Worm (Caenorhabditis elegans) whole organism, L2 larva: ENCODE results near the gene ykt-6.

Experiments
- C34F6.9 ChIP-seq: fragments of 150-350 bp; optimal IDR thresholded peaks from 2 replicates; lab custom pipeline; 2014; ENCODE audit warnings: missing biosample characterization, missing genetic modification characterization
- F13H6.1 ChIP-seq: sonication (generic microtip); optimal IDR thresholded peaks from 2 replicates; lab custom pipeline; 2016; ENCODE audit warnings: missing genetic modification characterization, missing compliant biosample characterization
- R02D3.7 ChIP-seq: fragments of 150-350 bp; optimal IDR thresholded peaks from 2 replicates; lab custom pipeline; 2014; ENCODE audit warnings: missing biosample characterization, missing genetic modification characterization
- Y55F3AM.14 ChIP-seq: fragments of 200-800 bp; sonication (Bioruptor generic); optimal IDR thresholded peaks from 2 replicates; lab custom pipeline; 2018; ENCODE audit warnings: mild to moderate bottlenecking, missing genetic modification characterization, missing compliant biosample characterization
- ZK546.5 ChIP-seq: sonication (generic microtip); optimal IDR thresholded peaks from 2 replicates; lab custom pipeline; 2017; ENCODE audit warnings: missing biosample characterization, missing genetic modification characterization
- alr-1 ChIP-seq: fragments of 150-350 bp; optimal IDR thresholded peaks from 2 replicates; lab custom pipeline; 2014; ENCODE audit warnings: missing biosample characterization, missing genetic modification characterization
- aly-2 ChIP-seq: fragments of 150-350 bp; optimal IDR thresholded peaks from 2 replicates; lab custom pipeline; 2014; ENCODE audit warnings: missing biosample characterization, missing genetic modification characterization
- ama-1 ChIP-seq: fragments of 150-350 bp; optimal IDR thresholded peaks from 2 replicates; lab custom pipeline; 2018; ENCODE audit warnings: inconsistent platforms
- blmp-1 ChIP-seq: sonication (generic microtip); optimal IDR thresholded peaks from 2 replicates; lab custom pipeline; 2017; ENCODE audit warnings: missing genetic modification characterization, mild to moderate bottlenecking, missing compliant biosample characterization, antibody characterized with exemption, moderate library complexity; ENCODE audit not compliant: insufficient read depth
- ceh-16 ChIP-seq: fragments of 150-350 bp; optimal IDR thresholded peaks from 2 replicates; lab custom pipeline; 2014; ENCODE audit warnings: missing biosample characterization, missing genetic modification characterization
- ceh-82 ChIP-seq: fragments of 150-350 bp; optimal IDR thresholded peaks from 2 replicates; lab custom pipeline; 2014; ENCODE audit warnings: missing biosample characterization, missing genetic modification characterization
- crh-2 ChIP-seq: sonication (generic microtip); optimal IDR thresholded peaks from 2 replicates; lab custom pipeline; 2017; ENCODE audit warnings: missing biosample characterization, missing genetic modification characterization
- dmd-4 ChIP-seq: sonication (generic microtip); optimal IDR thresholded peaks from 2 replicates; lab custom pipeline; 2017; ENCODE audit warnings: missing biosample characterization, missing genetic modification characterization
- elt-1 ChIP-seq: fragments of 150-350 bp; optimal IDR thresholded peaks from 2 replicates; lab custom pipeline; 2014; ENCODE audit warnings: missing biosample characterization, missing genetic modification characterization
- elt-3 ChIP-seq: sonication (generic microtip); optimal IDR thresholded peaks from 2 replicates; lab custom pipeline; 2017; ENCODE audit warnings: missing biosample characterization, missing genetic modification characterization
- fos-1 ChIP-seq: fragments of 150-350 bp; optimal IDR thresholded peaks from 2 replicates; lab custom pipeline; 2014; ENCODE audit warnings: missing biosample characterization, missing genetic modification characterization
- gmeb-1 ChIP-seq: fragments of 150-350 bp; optimal IDR thresholded peaks from 2 replicates; lab custom pipeline; 2014; ENCODE audit warnings: missing biosample characterization, missing genetic modification characterization
- lin-11 ChIP-seq: fragments of 150-350 bp; sonication (generic microtip); optimal IDR thresholded peaks from 2 replicates; lab custom pipeline; 2014; ENCODE audit warnings: missing biosample characterization, missing genetic modification characterization, inconsistent platforms, mixed read lengths
- lin-39 ChIP-seq: fragments of 150-350 bp; optimal IDR thresholded peaks from 2 replicates; lab custom pipeline; 2014; ENCODE audit warnings: missing biosample characterization, missing genetic modification reagents, missing genetic modification characterization
- lsy-2 ChIP-seq, 2 experiments: fragments of 150-350 bp in 1 of 2; sonication (generic microtip) in 1 of 2; optimal IDR thresholded peaks; 2 replicates each; lab custom pipeline; 2014 to 2017; ENCODE audit warnings: missing biosample characterization in 2 of 2, missing genetic modification characterization in 2 of 2
- mbf-1 ChIP-seq: sonication (generic microtip); optimal IDR thresholded peaks from 2 replicates; lab custom pipeline; 2017; ENCODE audit warnings: missing biosample characterization, missing genetic modification characterization
- mdl-1 ChIP-seq, 2 experiments: fragments of 150-350 bp in 1 of 2; sonication (generic microtip) in 1 of 2; optimal IDR thresholded peaks; 2 replicates each; lab custom pipeline; 2017; ENCODE audit warnings: missing biosample characterization in 2 of 2, missing genetic modification characterization in 2 of 2
- nhr-10 ChIP-seq: sonication (generic microtip); optimal IDR thresholded peaks from 2 replicates; lab custom pipeline; 2017; ENCODE audit warnings: missing biosample characterization, missing genetic modification characterization
- nhr-11 ChIP-seq: fragments of 150-350 bp; optimal IDR thresholded peaks from 2 replicates; lab custom pipeline; 2014; ENCODE audit warnings: missing biosample characterization, missing genetic modification characterization
- nhr-12 ChIP-seq: fragments of 150-350 bp; optimal IDR thresholded peaks from 2 replicates; lab custom pipeline; 2014; ENCODE audit warnings: missing biosample characterization, missing genetic modification characterization
- nhr-129 ChIP-seq: fragments of 150-350 bp; optimal IDR thresholded peaks from 2 replicates; lab custom pipeline; 2014; ENCODE audit warnings: missing biosample characterization, missing genetic modification characterization
- nhr-21 ChIP-seq: fragments of 150-350 bp; optimal IDR thresholded peaks from 2 replicates; lab custom pipeline; 2014; ENCODE audit warnings: missing biosample characterization, missing genetic modification characterization
- nhr-23 ChIP-seq: fragments of 150-350 bp; optimal IDR thresholded peaks from 2 replicates; lab custom pipeline; 2014; ENCODE audit warnings: missing biosample characterization, missing genetic modification reagents, missing genetic modification characterization
- nhr-237 ChIP-seq: fragments of 150-350 bp; optimal IDR thresholded peaks from 2 replicates; lab custom pipeline; 2014; ENCODE audit warnings: missing biosample characterization, missing genetic modification characterization
- nhr-25 ChIP-seq: fragments of 150-350 bp; sonication (generic microtip); optimal IDR thresholded peaks from 3 replicates; lab custom pipeline; 2014; ENCODE audit warnings: missing biosample characterization, missing genetic modification characterization
- nhr-6 ChIP-seq: fragments of 150-350 bp; optimal IDR thresholded peaks from 2 replicates; lab custom pipeline; 2014; ENCODE audit warnings: missing biosample characterization, missing genetic modification characterization
- sem-4 ChIP-seq: fragments of 150-350 bp; optimal IDR thresholded peaks from 2 replicates; lab custom pipeline; 2014; ENCODE audit warnings: missing biosample characterization, missing genetic modification reagents, missing genetic modification characterization
- skn-1 ChIP-seq: sonication (generic microtip); optimal IDR thresholded peaks from 2 replicates; lab custom pipeline; 2017; ENCODE audit warnings: missing biosample characterization, missing genetic modification characterization
- sma-9 ChIP-seq, 2 experiments: fragments of 150-350 bp in 1 of 2; sonication (generic microtip) in 1 of 2; optimal IDR thresholded peaks; 2 replicates each; lab custom pipeline; 2014 to 2016; ENCODE audit warnings: missing genetic modification characterization in 2 of 2, mild to moderate bottlenecking in 1 of 2, missing biosample characterization in 1 of 2, missing compliant biosample characterization in 1 of 2, missing genetic modification reagents in 1 of 2, moderate library complexity in 1 of 2
- snpc-4 ChIP-seq: fragments of 150-350 bp; optimal IDR thresholded peaks from 2 replicates; lab custom pipeline; 2014; ENCODE audit warnings: missing biosample characterization, missing genetic modification characterization
- unc-39 ChIP-seq: fragments of 150-350 bp; optimal IDR thresholded peaks from 2 replicates; lab custom pipeline; 2014; ENCODE audit warnings: missing biosample characterization, missing genetic modification characterization
- unc-55 ChIP-seq: fragments of 150-350 bp; sonication (generic microtip); optimal IDR thresholded peaks from 3 replicates; lab custom pipeline; 2014; ENCODE audit warnings: missing biosample characterization, missing genetic modification reagents, missing genetic modification characterization
- unc-62 ChIP-seq: fragments of 150-350 bp; optimal IDR thresholded peaks from 2 replicates; lab custom pipeline; 2014; ENCODE audit warnings: missing biosample characterization, missing genetic modification reagents, missing genetic modification characterization
- zag-1 ChIP-seq: fragments of 150-350 bp; optimal IDR thresholded peaks from 2 replicates; lab custom pipeline; 2014; ENCODE audit warnings: missing biosample characterization, missing genetic modification characterization
- ztf-1 ChIP-seq: fragments of 200-800 bp; sonication (Bioruptor generic); conservative IDR thresholded peaks from 2 replicates; pipeline ENCODE4 v1.3.6; 2022; ENCODE audit warnings: missing genetic modification characterization, missing compliant biosample characterization
- ztf-11 ChIP-seq: sonication (generic microtip); optimal IDR thresholded peaks from 2 replicates; lab custom pipeline; 2017; ENCODE audit warnings: missing biosample characterization, missing genetic modification characterization
- ztf-4 ChIP-seq: fragments of 150-350 bp; optimal IDR thresholded peaks from 2 replicates; lab custom pipeline; 2014; ENCODE audit warnings: missing biosample characterization, missing genetic modification characterization

ykt-6 gene

DNA sequence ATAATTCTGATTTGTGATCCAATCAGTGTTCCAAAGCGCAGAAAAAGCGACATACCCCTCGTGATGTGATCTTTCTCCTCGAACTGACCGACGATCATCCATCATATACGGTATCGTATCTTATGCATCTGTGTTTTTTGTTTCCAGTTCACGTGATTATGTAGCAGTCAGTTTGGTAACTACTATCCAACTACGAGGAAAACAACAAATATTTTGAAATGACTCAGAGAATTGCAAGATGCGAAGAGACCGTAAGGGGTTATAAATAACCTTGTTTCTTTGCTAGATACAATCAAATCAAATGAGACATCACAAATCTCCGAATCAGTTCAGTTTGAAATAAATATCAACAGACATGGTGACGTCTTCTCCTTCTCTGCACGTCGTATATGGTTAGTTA, 12.8 kb upstream of the ykt-6 start (continued):
- TF ChIP-seq nhr-6 (peak; percentile 51), ZK546.5 (tag; lab: Kevin White, UChicago) (no peak), lin-39 (tag; lab: Kevin White, UChicago) (no peak), ama-1 (no peak), sma-9 (GFP tag; optimal IDR thresholded peaks at IDR 0.05; lab: Kevin White, UChicago) (peak; percentile 83), sma-9 (tag; optimal IDR thresholded peaks at IDR 0.05; lab: Kevin White, UChicago) (no peak), unc-39 (tag; lab: Kevin White, UChicago) (no peak), dmd-4 (no peak), gmeb-1 (tag; lab: Kevin White, UChicago) (no peak), ceh-82 (tag; lab: Kevin White, UChicago) (no peak), nhr-25 (tag; lab: Kevin White, UChicago) (peak; percentile 89), lsy-2 (tag; optimal IDR thresholded peaks at IDR 0.05; lab: Kevin White, UChicago) (peak in 1 of 2 experiments; percentile 71), ztf-11 (tag; lab: Kevin White, UChicago) (no peak), unc-55 (GFP tag; lab: Kevin White, UChicago) (no peak), nhr-237 (tag; lab: Kevin White, UChicago) (no peak), elt-1 (tag; lab: Kevin White, UChicago) (peak; percentile 37), F13H6.1 (tag; lab: Kevin White, UChicago) (no peak), R02D3.7 (tag; lab: Kevin White, UChicago) (no peak), Y55F3AM.14 (GFP tag; lab: Kevin White, UChicago) (no peak)
- TF ChIP-seq, all 48 proteins: peak for 14

DNA sequence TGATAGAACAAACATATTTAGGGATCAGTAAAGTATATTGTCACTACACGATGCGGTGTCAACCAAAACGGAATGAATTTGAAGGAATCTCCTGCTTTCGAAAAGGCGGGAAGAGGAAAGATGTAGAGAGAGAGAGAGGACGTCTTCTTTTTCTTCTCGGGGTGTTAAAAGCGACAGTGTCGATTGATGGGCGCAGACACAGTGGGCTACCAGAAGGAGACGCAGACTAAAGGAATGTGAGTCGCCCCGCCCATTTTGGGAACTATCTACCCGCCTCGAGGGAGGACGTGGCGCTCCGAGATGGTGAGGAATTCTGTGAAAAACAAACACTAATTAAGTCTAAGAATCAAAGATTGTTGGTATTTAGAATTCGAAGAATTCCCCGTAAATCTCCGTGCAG, 12.1 kb upstream of the ykt-6 start, which contains the start of the genes B0361.14 and B0361.9:
TSS of gene B0361.14 (minus strand) at position 66 of the 400 bp plus-strand sequence.
TSS of gene B0361.9 (minus strand) at position 166 of the 400 bp plus-strand sequence.
- TF ChIP-seq R02D3.7 (tag; lab: Kevin White, UChicago), result no peak
- no peak for TF ChIP-seq ztf-11 (tag; lab: Kevin White, UChicago)
- TF ChIP-seq blmp-1 (tag; lab: Kevin White, UChicago), result peak; percentile 45
- TF ChIP-seq fos-1 (tag; lab: Kevin White, UChicago), result peak; percentile 14
- no peak for TF ChIP-seq elt-1 (tag; lab: Kevin White, UChicago)
- peak; percentile 61 for TF ChIP-seq ceh-16 (tag; lab: Kevin White, UChicago)
- TF ChIP-seq unc-39 (tag; lab: Kevin White, UChicago), result no peak
- TF ChIP-seq nhr-6, result no peak
- TF ChIP-seq ceh-82 (tag; lab: Kevin White, UChicago), result no peak
- TF ChIP-seq nhr-237 (tag; lab: Kevin White, UChicago), result no peak
- TF ChIP-seq dmd-4, result no peak
- no peak for TF ChIP-seq Y55F3AM.14 (GFP tag; lab: Kevin White, UChicago)
- peak; percentile 37 for TF ChIP-seq sma-9 (GFP tag; optimal IDR thresholded peaks at IDR 0.05; lab: Kevin White, UChicago)
- TF ChIP-seq sma-9 (tag; optimal IDR thresholded peaks at IDR 0.05; lab: Kevin White, UChicago), result no peak
- TF ChIP-seq nhr-129 (tag; lab: Kevin White, UChicago), result no peak
- no peak for TF ChIP-seq aly-2 (tag; lab: Kevin White, UChicago)
- peak; percentile 41 for TF ChIP-seq ama-1
- TF ChIP-seq nhr-21 (tag; lab: Kevin White, UChicago), result no peak
- no peak for TF ChIP-seq nhr-23 (tag; lab: Kevin White, UChicago)
- peak in 1 of 2 experiments; percentile 17 for TF ChIP-seq mdl-1 (tag; optimal IDR thresholded peaks at IDR 0.05; lab: Kevin White, UChicago)
- no peak for TF ChIP-seq skn-1 (tag; lab: Kevin White, UChicago)
- TF ChIP-seq nhr-25 (tag; lab: Kevin White, UChicago), result peak; percentile 55
- no peak for TF ChIP-seq lin-39 (tag; lab: Kevin White, UChicago)

DNA sequence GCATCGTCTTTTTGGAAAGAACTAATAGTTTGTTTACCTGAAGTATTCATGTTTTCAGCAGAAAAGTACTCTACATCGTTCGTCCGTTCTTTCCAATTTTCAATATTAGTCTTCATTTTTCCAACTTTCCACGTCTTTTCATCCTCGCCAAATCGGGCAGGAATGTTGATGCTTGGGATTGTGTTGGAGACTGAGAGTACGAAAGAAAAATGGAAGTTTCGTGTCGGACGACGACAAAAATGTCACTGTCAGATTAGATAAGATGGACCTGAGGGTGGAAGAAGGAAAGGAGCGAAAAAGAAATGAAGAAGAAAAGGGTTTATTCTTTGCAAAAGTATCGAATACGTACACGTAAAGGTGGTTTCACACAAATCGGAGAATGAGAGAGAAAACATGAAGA, 10.6 kb upstream of the ykt-6 start:
- TF ChIP-seq alr-1 (tag; lab: Kevin White, UChicago) (no peak), ztf-1 (GFP tag; lab: Robert Waterston, UW) (no peak), mdl-1 (tag; optimal IDR thresholded peaks at IDR 0.05; lab: Kevin White, UChicago) (no peak), nhr-6 (no peak), lsy-2 (tag; optimal IDR thresholded peaks at IDR 0.05; lab: Kevin White, UChicago) (no peak), elt-3 (tag; lab: Kevin White, UChicago) (no peak), elt-1 (tag; lab: Kevin White, UChicago) (no peak), zag-1 (tag; lab: Kevin White, UChicago) (no peak), nhr-23 (tag; lab: Kevin White, UChicago) (no peak), sma-9 (GFP tag; optimal IDR thresholded peaks at IDR 0.05; lab: Kevin White, UChicago) (peak; percentile 14), sma-9 (tag; optimal IDR thresholded peaks at IDR 0.05; lab: Kevin White, UChicago) (no peak), ztf-4 (no peak), unc-39 (tag; lab: Kevin White, UChicago) (no peak), unc-62 (GFP tag; lab: Kevin White, UChicago) (no peak), sem-4 (tag; lab: Kevin White, UChicago) (no peak), blmp-1 (tag; lab: Kevin White, UChicago) (peak; percentile 16), R02D3.7 (tag; lab: Kevin White, UChicago) (no peak), mbf-1 (tag; lab: Kevin White, UChicago) (no peak), lin-39 (tag; lab: Kevin White, UChicago) (no peak), nhr-10 (tag; lab: Kevin White, UChicago) (no peak), nhr-11 (tag; lab: Kevin White, UChicago) (no peak), crh-2 (tag; lab: Kevin White, UChicago) (no peak), ZK546.5 (tag; lab: Kevin White, UChicago) (no peak), gmeb-1 (tag; lab: Kevin White, UChicago) (no peak), Y55F3AM.14 (GFP tag; lab: Kevin White, UChicago) (no peak), ama-1 (peak; percentile 55), nhr-21 (tag; lab: Kevin White, UChicago) (peak; percentile 22), nhr-12 (no peak), C34F6.9 (tag; lab: Kevin White, UChicago) (no peak), nhr-237 (tag; lab: Kevin White, UChicago) (no peak), ceh-16 (tag; lab: Kevin White, UChicago) (peak; percentile 13), lin-11 (tag; lab: Kevin White, UChicago) (no peak), fos-1 (tag; lab: Kevin White, UChicago) (no peak), dmd-4 (no peak), snpc-4 (tag; lab: Kevin White, UChicago) (no peak), unc-55 (GFP tag; lab: Kevin White, UChicago) (no peak), nhr-25 (tag; lab: Kevin White, UChicago) (peak; percentile 29), skn-1 (tag; lab: Kevin White, UChicago) (no peak), F13H6.1 (tag; lab: Kevin White, UChicago) (no peak)
